Worm (Caenorhabditis elegans) whole organism, young adult: ENCODE measurements around the gene K08F8.7.

Experiments used
- F52B5.7 ChIP-seq: sonication (generic microtip); optimal IDR thresholded peaks from 2 replicates; lab custom pipeline; 2016; ENCODE audit warnings: mild to moderate bottlenecking, missing genetic modification characterization, missing compliant biosample characterization
- bed-2 ChIP-seq: fragments of 200-800 bp; sonication (Bioruptor generic); IDR thresholded peaks from 2 replicates; pipeline ENCODE4 v1.3.6; 2022; ENCODE audit warnings: missing genetic modification reagents, missing genetic modification characterization, missing compliant biosample characterization
- hmg-1.2 ChIP-seq: fragments of 200-800 bp; sonication (Bioruptor generic); IDR thresholded peaks from 2 replicates; pipeline ENCODE4 v1.3.6; 2022; ENCODE audit warnings: missing genetic modification reagents, missing genetic modification characterization, missing compliant biosample characterization
- pbrm-1 ChIP-seq: fragments of 200-800 bp; sonication (Bioruptor generic); IDR thresholded peaks from 2 replicates; pipeline ENCODE4 v1.3.6; 2022; ENCODE audit warnings: missing genetic modification reagents, missing genetic modification characterization, missing compliant biosample characterization
- snpc-1.3 ChIP-seq: sonication (generic microtip); optimal IDR thresholded peaks from 2 replicates; lab custom pipeline; 2017; ENCODE audit warnings: missing genetic modification characterization, mild to moderate bottlenecking, missing compliant biosample characterization, antibody characterized with exemption, moderate library complexity, missing genotype, missing genetic modification reagents; ENCODE audit not compliant: insufficient read depth

ce11 chrII:8704413-8704874, 50.7 kb downstream of the K08F8.7 start, which contains the start of gene prx-5:
- no peak for TF ChIP-seq pbrm-1
- no peak for TF ChIP-seq F52B5.7
- no peak for TF ChIP-seq snpc-1.3
- TF ChIP-seq bed-2 (GFP tag; lab: Robert Waterston, UW): no peak
- TF ChIP-seq hmg-1.2 (GFP tag; lab: Robert Waterston, UW): no peak
